Fruit fly (Drosophila melanogaster): ENCODE data around the gene CG14855.

Gene CG14855

dm6 chr3R:14754806-14755488 is 41.2 kb upstream of the CG14855 start (continued):
- TF ChIP-seq Ada2b (GFP tag; IDR thresholded peaks at IDR 0.05) (peak; percentile 54), gcm (GFP tag; optimal IDR thresholded peaks at IDR 0.05) (no peak), Dfd (GFP tag; optimal IDR thresholded peaks at IDR 0.05) (no peak), Fer2 (tag; optimal IDR thresholded peaks at IDR 0.05) (no peak), nmo (GFP tag; optimal IDR thresholded peaks at IDR 0.05) (peak; percentile 41), CG17359 (tag; optimal IDR thresholded peaks at IDR 0.05) (peak; percentile 54), CG7556 (GFP tag; optimal IDR thresholded peaks at IDR 0.05) (peak; percentile 29), Sry-δ (GFP tag; optimal IDR thresholded peaks at IDR 0.05) (no peak), Meics (GFP tag; optimal IDR thresholded peaks at IDR 0.05) (peak; percentile 50), CG5953 (GFP tag; IDR thresholded peaks at IDR 0.05) (no peak), CG7963 (GFP tag; IDR thresholded peaks at IDR 0.05; ENCODE audit: partially characterized antibody) (no peak), CG13894 (tag; optimal IDR thresholded peaks at IDR 0.05) (no peak), CG30403 (GFP tag; optimal IDR thresholded peaks at IDR 0.05) (peak; percentile 52), Fer3 (tag; optimal IDR thresholded peaks at IDR 0.05) (peak; percentile 54), zen2 (GFP tag; IDR thresholded peaks at IDR 0.05; ENCODE audit: partially characterized antibody) (no peak), CG4854 (GFP tag; optimal IDR thresholded peaks at IDR 0.05) (no peak), CG7745 (tag; optimal IDR thresholded peaks at IDR 0.05) (no peak), twi (tag; optimal IDR thresholded peaks at IDR 0.05) (no peak), CG6765 (GFP tag; optimal IDR thresholded peaks at IDR 0.05) (no peak), CG17568 (GFP tag; optimal IDR thresholded peaks at IDR 0.05) (no peak), CG9876 (GFP tag; optimal IDR thresholded peaks at IDR 0.05) (no peak), CG6689 (GFP tag; IDR thresholded peaks at IDR 0.05) (peak; percentile 44), CG34422 (GFP tag; IDR thresholded peaks at IDR 0.05) (no peak), CG8388 (GFP tag; optimal IDR thresholded peaks at IDR 0.05) (peak; percentile 3), CG6813 (GFP tag; optimal IDR thresholded peaks at IDR 0.05) (no peak), Hmr (GFP tag; optimal IDR thresholded peaks at IDR 0.05) (peak; percentile 38), hb (GFP tag; IDR thresholded peaks at IDR 0.05; ENCODE audit: partially characterized antibody) (0 out of 3 replicates have a peak, but pooled peaks have one; percentile 21), lola (GFP tag; optimal IDR thresholded peaks at IDR 0.05) (no peak), ttk (GFP tag; IDR thresholded peaks at IDR 0.05) (no peak), CG1647 (GFP tag; optimal IDR thresholded peaks at IDR 0.05) (no peak), Tbp (GFP tag; optimal IDR thresholded peaks at IDR 0.05) (no peak), CG31365 (tag; optimal IDR thresholded peaks at IDR 0.05) (no peak), CG8089 (GFP tag; optimal IDR thresholded peaks at IDR 0.05) (no peak), CG14860 (GFP tag; IDR thresholded peaks at IDR 0.05; ENCODE audit: partially characterized antibody) (no peak), tin (GFP tag; optimal IDR thresholded peaks at IDR 0.05) (no peak), CoRest (tag; optimal IDR thresholded peaks at IDR 0.05) (peak; percentile 13), Oli (tag; optimal IDR thresholded peaks at IDR 0.05) (peak; percentile 6), tll (GFP tag; optimal IDR thresholded peaks at IDR 0.05) (peak in 1 of 2 experiments; percentile 58), sima (GFP tag; optimal IDR thresholded peaks at IDR 0.05) (no peak), slou (GFP tag; optimal IDR thresholded peaks at IDR 0.05) (no peak), Dbx (GFP tag; IDR thresholded peaks at IDR 0.05) (no peak), kay (GFP tag; optimal IDR thresholded peaks at IDR 0.05) (no peak), Mes4 (GFP tag; optimal IDR thresholded peaks at IDR 0.05) (no peak), Atf-2 (GFP tag; optimal IDR thresholded peaks at IDR 0.05) (no peak), Xrp1 (GFP tag; IDR thresholded peaks at IDR 0.05) (peak; percentile 48; the same call in 1 of the 2 replicates), CG9932 (GFP tag; IDR thresholded peaks at IDR 0.05) (no peak), HmgZ (tag; optimal IDR thresholded peaks at IDR 0.05) (no peak), ro (GFP tag; IDR thresholded peaks at IDR 0.05) (no peak), ftz-f1 (GFP tag; optimal IDR thresholded peaks at IDR 0.05) (no peak)
